Worm (Caenorhabditis elegans) whole organism, mixed stage, embryonic: ENCODE data around the gene ZK418.11.

Source experiments
- nhr-237 ChIP-seq: fragments of 150-350 bp; optimal IDR thresholded peaks from 2 replicates; lab custom pipeline; 2014; ENCODE audit warnings: missing biosample characterization, missing genetic modification characterization
- unc-62 ChIP-seq: fragments of 150-350 bp; optimal IDR thresholded peaks from 2 replicates; lab custom pipeline; 2014; ENCODE audit warnings: missing biosample characterization, missing genetic modification reagents, missing genetic modification characterization

ce11 chrIII:7103940-7104440 lies 3.9 kb downstream of the ZK418.11 start, which contains the start of gene cpg-2:
- TF ChIP-seq unc-62 (GFP tag; lab: Kevin White, UChicago) (no peak), nhr-237 (tag; lab: Kevin White, UChicago) (no peak)
